Worm (Caenorhabditis elegans) whole organism, early embryonic: Measurements from ENCODE around the gene F59B10.5.

ENCODE experiments used
- aly-1 ChIP-seq: sonication (generic microtip); optimal IDR thresholded peaks from 2 replicates; lab custom pipeline; 2016; ENCODE audit warnings: missing genetic modification characterization, missing compliant biosample characterization
- ama-1 ChIP-seq: fragments of 150-350 bp; optimal IDR thresholded peaks from 2 replicates; lab custom pipeline; 2014
- ets-7 ChIP-seq: sonication (generic microtip); optimal IDR thresholded peaks from 2 replicates; lab custom pipeline; 2016; ENCODE audit warnings: missing genotype, missing genetic modification characterization, missing compliant biosample characterization
- flt-1 ChIP-seq: fragments of 200-800 bp; sonication (Bioruptor generic); IDR thresholded peaks from 2 replicates; pipeline ENCODE4 v1.3.6; 2022; ENCODE audit warnings: missing genetic modification characterization, missing compliant biosample characterization
- hmbx-1 ChIP-seq: sonication (generic microtip); optimal IDR thresholded peaks from 2 replicates; lab custom pipeline; 2016; ENCODE audit warnings: mild to moderate bottlenecking, missing genetic modification characterization, missing compliant biosample characterization
- hmg-4 ChIP-seq: fragments of 200-800 bp; sonication (Bioruptor generic); optimal IDR thresholded peaks from 2 replicates; lab custom pipeline; 2018; ENCODE audit warnings: mild to moderate bottlenecking, missing genetic modification characterization, missing compliant biosample characterization
- hnd-1 ChIP-seq: sonication (generic microtip); optimal IDR thresholded peaks from 2 replicates; lab custom pipeline; 2016; ENCODE audit warnings: missing genetic modification characterization, missing compliant biosample characterization
- pes-1 ChIP-seq: fragments of 200-800 bp; sonication (Bioruptor generic); IDR thresholded peaks from 2 replicates; pipeline ENCODE4 v1.3.6; 2022; ENCODE audit warnings: missing genetic modification reagents, missing genetic modification characterization, missing compliant biosample characterization
- sea-1 ChIP-seq: fragments of 200-800 bp; sonication (Bioruptor generic); conservative IDR thresholded peaks from 2 replicates; pipeline ENCODE4 v1.3.6; 2022; ENCODE audit warnings: missing genetic modification characterization, missing compliant biosample characterization
- tbx-37 ChIP-seq: fragments of 200-800 bp; sonication (Bioruptor generic); conservative IDR thresholded peaks from 2 replicates; pipeline ENCODE4 v1.3.6; 2022; ENCODE audit warnings: missing genetic modification reagents, missing genetic modification characterization, missing compliant biosample characterization
- tra-4 ChIP-seq: sonication (generic microtip); optimal IDR thresholded peaks from 2 replicates; lab custom pipeline; 2017; ENCODE audit warnings: missing genetic modification characterization, missing compliant biosample characterization

DNA sequence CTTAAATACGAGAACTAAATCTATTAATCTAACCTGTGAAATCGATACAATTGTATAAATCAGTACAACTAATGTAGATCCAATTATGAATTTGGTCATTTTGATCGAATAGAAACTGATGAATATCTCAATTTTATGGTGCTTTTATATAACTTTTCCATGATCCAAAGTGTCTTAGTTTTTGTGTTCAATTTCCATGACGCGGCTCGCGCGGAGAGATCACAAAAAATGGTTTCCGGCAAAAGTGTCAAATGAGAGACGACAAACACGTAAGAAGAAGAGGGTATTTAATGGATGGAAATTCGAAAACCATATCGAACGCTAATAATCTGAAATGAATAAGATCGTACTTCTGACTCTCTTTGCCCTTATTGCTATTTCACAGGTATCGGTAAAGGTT, 41.1 kb upstream of the F59B10.5 start, which contains the start of the genes C06A1.6 and C06A1.7:
- TF ChIP-seq hnd-1 (tag; lab: Kevin White, UChicago) = no peak
- TF ChIP-seq hmg-4 (GFP tag; lab: Kevin White, UChicago) = no peak
- TF ChIP-seq hmbx-1 (tag; lab: Kevin White, UChicago) = no peak
- no peak for TF ChIP-seq ama-1 (lab: Kevin White, UChicago)
- TF ChIP-seq flt-1 = no peak
- no peak for TF ChIP-seq pes-1 (GFP tag; lab: Robert Waterston, UW)
- TF ChIP-seq tbx-37 = no peak
- TF ChIP-seq ets-7 (tag; lab: Kevin White, UChicago) = no peak
- no peak for TF ChIP-seq aly-1 (tag; lab: Kevin White, UChicago)
- no peak for TF ChIP-seq sea-1 (GFP tag; lab: Robert Waterston, UW)
- TF ChIP-seq tra-4 = no peak
